Worm (Caenorhabditis elegans) whole organism, L3 larva: ENCODE data around the gene nac-3.

Source experiments
- R02D3.7 ChIP-seq: fragments of 150-350 bp; optimal IDR thresholded peaks from 2 replicates; lab custom pipeline; 2014; ENCODE audit warnings: missing biosample characterization, missing genetic modification characterization
- aly-2 ChIP-seq: fragments of 150-350 bp; optimal IDR thresholded peaks from 2 replicates; lab custom pipeline; 2014; ENCODE audit warnings: missing biosample characterization, missing genetic modification characterization
- ceh-16 ChIP-seq: sonication (generic microtip); optimal IDR thresholded peaks from 2 replicates; lab custom pipeline; 2017; ENCODE audit warnings: missing biosample characterization, missing genetic modification characterization
- ceh-82 ChIP-seq: fragments of 150-350 bp; optimal IDR thresholded peaks from 2 replicates; lab custom pipeline; 2014; ENCODE audit warnings: missing biosample characterization, missing genetic modification characterization
- daf-12 ChIP-seq: fragments of 150-350 bp; optimal IDR thresholded peaks from 2 replicates; lab custom pipeline; 2014; ENCODE audit warnings: missing biosample characterization, missing genetic modification reagents, missing genetic modification characterization
- egl-5 ChIP-seq: fragments of 150-350 bp; optimal IDR thresholded peaks from 2 replicates; lab custom pipeline; 2017; ENCODE audit warnings: missing biosample characterization, missing genetic modification reagents, missing genetic modification characterization, inconsistent platforms
- elt-1 ChIP-seq: fragments of 150-350 bp; optimal IDR thresholded peaks from 2 replicates; lab custom pipeline; 2014; ENCODE audit warnings: missing biosample characterization, missing genetic modification characterization
- elt-3 ChIP-seq, 3 experiments: fragments of 150-350 bp in 1 of 3; sonication (generic microtip) in 2 of 3; optimal IDR thresholded peaks; 2 replicates in 2 of 3; 4 replicates in 1 of 3; lab custom pipeline; 2014 to 2017; ENCODE audit warnings: missing biosample characterization in 3 of 3, missing genetic modification characterization in 3 of 3
- eor-1 ChIP-seq, 2 experiments: fragments of 150-350 bp; optimal IDR thresholded peaks; 2 replicates each; lab custom pipeline; 2014 to 2018; ENCODE audit warnings: missing biosample characterization in 2 of 2, missing genetic modification characterization in 2 of 2
- fkh-10 ChIP-seq: sonication (generic microtip); optimal IDR thresholded peaks from 2 replicates; lab custom pipeline; 2017; ENCODE audit warnings: missing biosample characterization, missing genetic modification reagents, missing genetic modification characterization
- fos-1 ChIP-seq: fragments of 150-350 bp; optimal IDR thresholded peaks from 2 replicates; lab custom pipeline; 2014; ENCODE audit warnings: missing biosample characterization, missing genetic modification characterization
- hmg-11 ChIP-seq: sonication (generic microtip); optimal IDR thresholded peaks from 2 replicates; lab custom pipeline; 2016; ENCODE audit warnings: missing genetic modification characterization, missing compliant biosample characterization
- jun-1 ChIP-seq: fragments of 150-350 bp; optimal IDR thresholded peaks from 2 replicates; lab custom pipeline; 2014; ENCODE audit warnings: missing biosample characterization, missing genetic modification reagents, missing genetic modification characterization
- lin-39 ChIP-seq: fragments of 150-350 bp; optimal IDR thresholded peaks from 2 replicates; lab custom pipeline; 2018; ENCODE audit warnings: missing biosample characterization, missing genetic modification reagents, missing genetic modification characterization
- mdl-1 ChIP-seq: fragments of 150-350 bp; optimal IDR thresholded peaks from 2 replicates; lab custom pipeline; 2014; ENCODE audit warnings: missing biosample characterization, missing genetic modification characterization
- mml-1 ChIP-seq: fragments of 150-350 bp; sonication (generic microtip); optimal IDR thresholded peaks from 3 replicates; lab custom pipeline; 2014; ENCODE audit warnings: missing biosample characterization, missing genetic modification characterization
- nfya-1 ChIP-seq: sonication (generic microtip); optimal IDR thresholded peaks from 2 replicates; lab custom pipeline; 2017; ENCODE audit warnings: missing genetic modification characterization, mild to moderate bottlenecking, missing compliant biosample characterization, antibody characterized with exemption, moderate library complexity; ENCODE audit not compliant: insufficient read depth
- nhr-11 ChIP-seq: fragments of 150-350 bp; optimal IDR thresholded peaks from 2 replicates; lab custom pipeline; 2014; ENCODE audit warnings: missing biosample characterization, missing genetic modification characterization
- nhr-23 ChIP-seq: fragments of 150-350 bp; optimal IDR thresholded peaks from 2 replicates; lab custom pipeline; 2014; ENCODE audit warnings: missing biosample characterization, missing genetic modification reagents, missing genetic modification characterization
- nhr-237 ChIP-seq: fragments of 150-350 bp; optimal IDR thresholded peaks from 2 replicates; lab custom pipeline; 2014; ENCODE audit warnings: missing biosample characterization, missing genetic modification characterization
- nhr-25 ChIP-seq: sonication (generic microtip); optimal IDR thresholded peaks from 2 replicates; lab custom pipeline; 2017; ENCODE audit warnings: missing biosample characterization, missing genetic modification characterization
- nhr-67 ChIP-seq: fragments of 150-350 bp; optimal IDR thresholded peaks from 2 replicates; lab custom pipeline; 2014; ENCODE audit warnings: missing biosample characterization, missing genetic modification characterization
- nhr-76 ChIP-seq: fragments of 150-350 bp; sonication (generic microtip); optimal IDR thresholded peaks from 5 replicates; lab custom pipeline; 2014; ENCODE audit warnings: missing biosample characterization, missing genetic modification characterization
- nhr-77 ChIP-seq: fragments of 150-350 bp; optimal IDR thresholded peaks from 2 replicates; lab custom pipeline; 2014; ENCODE audit warnings: missing biosample characterization, missing genetic modification characterization
- pha-4 ChIP-seq: fragments of 150-350 bp; optimal IDR thresholded peaks from 2 replicates; lab custom pipeline; 2014; ENCODE audit warnings: missing biosample characterization, missing genetic modification reagents, missing genetic modification characterization
- pqm-1 ChIP-seq: fragments of 150-350 bp; optimal IDR thresholded peaks from 2 replicates; lab custom pipeline; 2017; ENCODE audit warnings: missing biosample characterization, missing genetic modification characterization, inconsistent platforms
- sea-2 ChIP-seq: fragments of 150-350 bp; sonication (generic microtip); optimal IDR thresholded peaks from 4 replicates; lab custom pipeline; 2014; ENCODE audit warnings: missing biosample characterization, missing genetic modification reagents, missing genetic modification characterization
- skn-1 ChIP-seq: fragments of 150-350 bp; optimal IDR thresholded peaks from 2 replicates; lab custom pipeline; 2014; ENCODE audit warnings: missing biosample characterization, missing genetic modification characterization
- tbx-2 ChIP-seq: sonication (generic microtip); optimal IDR thresholded peaks from 2 replicates; lab custom pipeline; 2016; ENCODE audit warnings: mild to moderate bottlenecking, missing genetic modification characterization, missing compliant biosample characterization
- unc-39 ChIP-seq: sonication (generic microtip); optimal IDR thresholded peaks from 4 replicates; lab custom pipeline; 2017; ENCODE audit warnings: missing biosample characterization, missing genetic modification characterization
- unc-62 ChIP-seq: fragments of 150-350 bp; sonication (generic microtip); optimal IDR thresholded peaks from 4 replicates; lab custom pipeline; 2014; ENCODE audit warnings: missing biosample characterization, missing genetic modification reagents, missing genetic modification characterization
- zag-1 ChIP-seq: fragments of 150-350 bp; optimal IDR thresholded peaks from 2 replicates; lab custom pipeline; 2014; ENCODE audit warnings: missing biosample characterization, missing genetic modification characterization
- ztf-4 ChIP-seq: fragments of 150-350 bp; optimal IDR thresholded peaks from 2 replicates; lab custom pipeline; 2014; ENCODE audit warnings: missing biosample characterization, missing genetic modification characterization

Gene nac-3

DNA sequence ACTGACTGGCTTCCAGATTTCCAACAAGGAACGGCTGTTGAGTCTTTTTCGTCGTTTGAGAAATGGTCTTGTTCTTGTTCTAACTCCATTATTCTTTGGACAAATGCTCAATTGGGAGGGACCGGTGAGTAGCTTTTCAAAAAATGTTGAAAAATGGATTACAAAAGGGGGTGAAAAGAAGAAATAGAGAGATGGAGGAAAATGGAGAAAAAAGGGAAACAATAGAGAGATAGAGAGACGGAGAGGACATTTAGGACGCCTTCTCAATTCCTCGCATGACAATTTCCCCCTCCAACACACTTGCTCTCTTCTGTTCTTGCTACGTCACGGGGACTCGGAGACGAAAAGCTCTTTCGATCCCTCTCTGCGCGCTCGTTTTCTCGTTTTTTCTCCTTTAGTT is 408 bp downstream of the nac-3 start:
- TF ChIP-seq unc-39 (tag; lab: Kevin White, UChicago), result no peak
- no peak for TF ChIP-seq nhr-237
- TF ChIP-seq hmg-11 (tag; lab: Kevin White, UChicago), result peak; percentile 18
- TF ChIP-seq fkh-10 (GFP tag; lab: Kevin White, UChicago), result peak; percentile 16
- no peak for TF ChIP-seq jun-1 (tag; lab: Kevin White, UChicago)
- peak; percentile 62 for TF ChIP-seq nfya-1 (tag; lab: Kevin White, UChicago)
- TF ChIP-seq ztf-4 (tag; lab: Kevin White, UChicago), result no peak
- TF ChIP-seq ceh-82 (tag; lab: Kevin White, UChicago), result peak; percentile 42
- TF ChIP-seq lin-39, result peak; percentile 69

DNA sequence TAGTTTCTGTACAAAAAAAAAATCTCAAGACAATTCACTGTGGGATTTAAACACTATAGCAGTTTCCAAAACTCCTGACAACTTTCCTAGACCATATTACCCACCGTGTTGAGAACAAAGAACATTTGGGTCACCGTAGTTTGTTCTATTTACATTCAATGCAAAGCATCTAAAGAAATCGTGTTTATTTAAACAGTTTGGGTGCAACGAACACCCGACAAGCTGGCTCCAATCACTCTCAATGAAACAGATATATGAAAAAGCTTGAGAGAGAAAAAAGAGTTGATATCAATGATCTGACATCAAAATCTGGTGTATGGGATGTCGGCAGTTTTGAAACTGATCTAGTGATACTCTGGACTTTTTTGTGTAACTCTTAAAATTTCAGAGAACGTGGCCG is 2.4 kb downstream of the nac-3 start:
- no peak for TF ChIP-seq R02D3.7 (tag; lab: Kevin White, UChicago)
- TF ChIP-seq nhr-77 (tag; lab: Kevin White, UChicago), result no peak
- TF ChIP-seq eor-1 (tag; optimal IDR thresholded peaks at IDR 0.05; lab: Kevin White, UChicago), result no peak
- TF ChIP-seq nfya-1 (tag; lab: Kevin White, UChicago), result peak; percentile 28
- no peak for TF ChIP-seq mdl-1
- TF ChIP-seq ceh-82 (tag; lab: Kevin White, UChicago), result no peak
- peak; percentile 93 for TF ChIP-seq pha-4 (tag; lab: Kevin White, UChicago)

DNA sequence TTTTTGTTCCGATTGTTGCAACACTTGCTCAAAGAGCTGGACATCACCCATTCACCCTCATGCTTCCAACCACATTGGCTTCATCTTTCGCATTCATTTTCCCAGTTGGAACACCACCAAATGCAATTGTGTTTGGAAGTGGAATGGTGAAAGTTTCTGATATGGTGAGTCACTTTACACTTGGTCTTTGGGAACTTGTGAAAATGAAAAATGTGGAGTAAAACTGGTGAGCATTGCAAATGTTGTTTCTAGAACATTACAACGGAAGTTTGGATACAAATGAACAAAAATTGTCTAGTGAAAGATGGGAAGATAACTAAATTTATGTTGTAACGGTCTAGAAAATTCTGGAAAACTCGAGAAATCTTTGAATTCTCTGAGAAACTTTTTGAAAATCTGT is 3.7 kb downstream of the nac-3 start:
- no peak for TF ChIP-seq sea-2 (GFP tag; lab: Kevin White, UChicago)
- TF ChIP-seq elt-1 (tag; lab: Kevin White, UChicago), result no peak
- no peak for TF ChIP-seq hmg-11 (tag; lab: Kevin White, UChicago)
- no peak for TF ChIP-seq ceh-16 (tag; lab: Kevin White, UChicago)
- TF ChIP-seq mdl-1, result no peak

DNA sequence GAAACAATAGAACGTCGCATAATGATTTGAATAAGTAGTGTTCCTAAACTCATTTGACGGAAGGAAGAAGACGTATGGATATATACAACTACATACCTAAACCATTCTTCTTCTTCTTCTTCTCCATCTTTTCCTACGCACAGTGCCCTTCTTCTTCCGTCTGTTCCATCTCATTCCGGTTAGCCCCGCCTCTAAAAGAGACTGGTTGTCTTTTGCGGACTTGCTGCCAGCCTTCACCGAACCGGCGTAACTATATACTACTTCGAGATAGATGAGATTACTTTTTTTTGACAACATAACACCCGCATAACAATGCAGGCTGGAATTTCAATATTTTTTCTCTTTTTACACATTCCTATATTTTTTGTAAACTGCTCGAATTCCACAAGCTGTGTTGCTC is 7.8 kb downstream of the nac-3 start, which contains the start of the genes K08E5.5 and mua-3:
Gene K08E5.5 (minus strand): TSS at position 101 of the 400 bp plus-strand sequence.
Gene mua-3 (plus strand): TSS at position 313 of the 400 bp plus-strand sequence.
- no peak for TF ChIP-seq nhr-11 (tag; lab: Kevin White, UChicago)
- no peak for TF ChIP-seq egl-5 (tag; lab: Kevin White, UChicago)
- no peak for TF ChIP-seq tbx-2
- TF ChIP-seq daf-12 (tag; lab: Kevin White, UChicago), result no peak
- TF ChIP-seq nhr-67, result no peak
- no peak for TF ChIP-seq fkh-10 (GFP tag; lab: Kevin White, UChicago)
- TF ChIP-seq mdl-1, result no peak
- TF ChIP-seq nhr-76 (tag; lab: Kevin White, UChicago), result no peak
- no peak for TF ChIP-seq R02D3.7 (tag; lab: Kevin White, UChicago)
- TF ChIP-seq pha-4 (tag; lab: Kevin White, UChicago), result no peak
- no peak for TF ChIP-seq skn-1 (tag; lab: Kevin White, UChicago)
- TF ChIP-seq lin-39, result no peak
- TF ChIP-seq nfya-1 (tag; lab: Kevin White, UChicago), result no peak
- no peak for TF ChIP-seq hmg-11 (tag; lab: Kevin White, UChicago)
- no peak for TF ChIP-seq pqm-1 (tag; lab: Kevin White, UChicago)
- no peak for TF ChIP-seq ceh-82 (tag; lab: Kevin White, UChicago)
- no peak for TF ChIP-seq sea-2 (GFP tag; lab: Kevin White, UChicago)
- no peak for TF ChIP-seq zag-1 (tag; lab: Kevin White, UChicago)
- no peak for TF ChIP-seq aly-2

DNA sequence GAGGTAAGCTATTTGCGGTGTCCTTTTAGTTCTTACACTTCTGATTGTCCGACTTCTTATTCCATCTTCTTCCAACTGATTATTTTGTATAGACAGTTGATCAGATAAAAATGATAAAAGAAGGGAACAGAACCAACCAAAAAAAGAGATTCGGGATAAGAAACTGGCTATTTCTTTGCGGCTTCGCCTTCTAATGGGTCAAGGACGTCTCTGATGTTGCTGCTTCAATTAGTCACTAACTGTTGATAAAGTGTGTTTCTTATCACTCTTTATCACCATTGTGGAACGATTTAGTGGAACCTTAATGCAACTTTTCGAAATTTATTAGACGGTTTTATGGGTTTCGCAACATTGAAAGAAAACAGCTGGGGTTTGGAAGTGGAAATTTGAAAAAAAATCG is 17.7 kb downstream of the nac-3 start:
- TF ChIP-seq elt-3 (tag; optimal IDR thresholded peaks at IDR 0.05; lab: Kevin White, UChicago) (peak in 2 of 3 experiments; percentile 56 to 95), nhr-23 (tag; lab: Kevin White, UChicago) (peak; percentile 81), unc-62 (GFP tag; lab: Kevin White, UChicago) (no peak), nhr-25 (tag; lab: Kevin White, UChicago) (peak; percentile 66)
- TF ChIP-seq, all 47 proteins: peak for 3

DNA sequence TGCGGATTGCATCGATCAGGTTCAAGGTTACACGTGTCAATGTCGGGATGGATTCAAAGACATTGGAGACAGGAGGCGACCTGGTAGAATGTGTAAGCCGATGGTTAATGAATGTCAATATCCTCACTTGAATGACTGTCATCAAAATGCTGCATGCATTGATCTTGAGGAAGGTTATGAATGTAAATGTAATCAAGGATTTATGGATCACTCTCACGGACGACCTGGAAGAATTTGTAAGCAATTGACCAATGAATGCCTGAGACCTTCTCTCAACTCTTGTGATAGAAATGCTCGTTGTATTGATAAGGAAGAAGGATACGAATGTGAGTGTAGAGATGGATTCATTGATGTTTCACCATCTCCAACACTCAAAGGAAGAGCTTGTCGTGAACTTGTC is 25.4 kb downstream of the nac-3 start:
- TF ChIP-seq nhr-77 (tag; lab: Kevin White, UChicago) (no peak), nhr-11 (tag; lab: Kevin White, UChicago) (no peak), aly-2 (no peak), mml-1 (tag; lab: Kevin White, UChicago) (no peak), fkh-10 (GFP tag; lab: Kevin White, UChicago) (no peak), nhr-67 (no peak), hmg-11 (tag; lab: Kevin White, UChicago) (no peak), fos-1 (tag; lab: Kevin White, UChicago) (no peak)
- TF ChIP-seq, all 47 proteins: peak for 0
